Worm (Caenorhabditis elegans): Measurements from ENCODE around the gene clec-224.

The clec-224 gene

DNA sequence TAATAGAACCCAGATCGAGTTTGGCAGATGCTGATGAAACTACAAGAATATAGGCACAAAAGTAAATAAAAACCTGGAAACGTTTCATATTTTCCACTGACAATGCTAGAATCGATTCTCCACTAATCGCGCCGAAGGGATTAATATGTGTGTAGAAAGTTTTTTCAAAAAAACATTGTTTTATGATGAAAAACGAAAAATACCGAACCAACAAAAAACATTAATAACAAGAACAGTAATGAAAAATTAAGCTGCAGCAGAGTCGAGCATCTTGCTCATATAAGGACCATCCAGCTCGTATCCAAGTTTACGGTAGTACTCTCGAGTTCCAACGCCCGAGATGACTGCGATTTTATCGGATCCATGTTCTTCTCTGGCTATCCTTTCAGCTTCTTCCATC is at the start of gene clec-224:
Gene clec-224 (minus strand): TSS at position 101 of the 400 bp plus-strand sequence.
- TF ChIP-seq K02D7.2 (tag; optimal IDR thresholded peaks at IDR 0.05) = no peak
- TF ChIP-seq Y22D7AL.16 (tag; optimal IDR thresholded peaks at IDR 0.05) = no peak
- no peak for TF ChIP-seq pros-1 (tag; optimal IDR thresholded peaks at IDR 0.05)
- no peak for TF ChIP-seq ceh-24 (tag; optimal IDR thresholded peaks at IDR 0.05)
- no peak for TF ChIP-seq elt-2 (tag; optimal IDR thresholded peaks at IDR 0.05)
- no peak for TF ChIP-seq pqm-1 (tag; optimal IDR thresholded peaks at IDR 0.05)
- TF ChIP-seq elt-4 (tag; optimal IDR thresholded peaks at IDR 0.05) = no peak
- TF ChIP-seq syd-9 (tag; optimal IDR thresholded peaks at IDR 0.05) = no peak
- no peak for TF ChIP-seq hlh-30 (tag; optimal IDR thresholded peaks at IDR 0.05; ENCODE audit: insufficient read depth)
- TF ChIP-seq dmd-4 (tag; optimal IDR thresholded peaks at IDR 0.05; ENCODE audit: borderline replicate concordance) = no peak
- TF ChIP-seq npax-4 (tag; optimal IDR thresholded peaks at IDR 0.05) = no peak
- no peak for TF ChIP-seq eyg-1 (tag; optimal IDR thresholded peaks at IDR 0.05)
- no peak for TF ChIP-seq C08G9.2 (tag; optimal IDR thresholded peaks at IDR 0.05)
- TF ChIP-seq ceh-18 (tag; optimal IDR thresholded peaks at IDR 0.05) = no peak
- no peak for TF ChIP-seq ceh-22 (tag; optimal IDR thresholded peaks at IDR 0.05)

DNA sequence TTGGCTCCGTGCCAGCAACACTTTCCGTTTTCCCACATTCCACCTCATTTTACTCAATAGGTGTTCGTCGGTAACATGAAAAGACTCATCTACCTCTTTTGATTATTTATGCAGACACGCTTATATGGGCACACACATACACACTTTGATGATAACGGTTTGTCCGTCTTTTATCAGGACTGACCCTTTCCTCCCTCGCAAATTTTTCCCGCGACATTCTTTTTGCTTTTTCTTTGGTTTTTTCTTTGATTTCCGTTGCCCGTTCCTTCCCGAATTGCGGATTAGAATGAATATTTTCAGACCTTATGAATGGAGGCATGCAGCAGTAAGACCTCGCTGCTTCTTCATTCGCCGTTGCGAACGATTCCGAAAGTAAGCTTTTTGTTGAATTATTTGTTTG is 33.8 kb upstream of the clec-224 start, which contains the start of gene vab-8:
Gene vab-8 (plus strand): TSS at position 301 of the 400 bp plus-strand sequence.
- peak; percentile 26 for TF ChIP-seq elt-2 (tag; optimal IDR thresholded peaks at IDR 0.05)
- no peak for TF ChIP-seq ceh-48 (tag; optimal IDR thresholded peaks at IDR 0.05)

DNA sequence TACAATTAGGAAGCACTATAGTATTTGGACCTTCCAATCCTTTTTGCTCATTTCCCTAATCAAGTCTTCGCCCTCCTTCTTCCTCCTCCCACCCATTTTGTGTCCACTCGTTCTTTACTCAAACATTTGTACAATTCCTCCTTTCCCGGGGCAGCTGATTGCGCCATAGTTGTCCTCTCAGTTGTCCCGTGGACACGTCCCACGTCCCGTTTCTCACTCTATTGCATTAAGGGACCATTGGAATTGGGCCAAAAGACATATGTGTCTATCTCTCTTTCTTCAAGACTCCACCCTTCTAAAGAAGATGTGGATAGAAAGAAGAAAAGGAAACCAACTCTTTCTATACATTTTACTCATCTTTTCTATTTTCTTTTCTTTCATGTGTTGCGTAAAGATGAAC is 31.9 kb upstream of the clec-224 start:
- TF ChIP-seq unc-42 (tag; optimal IDR thresholded peaks at IDR 0.05) = peak; percentile 95
- peak; percentile 65 for TF ChIP-seq ceh-31 (tag; optimal IDR thresholded peaks at IDR 0.05)
- TF ChIP-seq ahr-1 (tag; optimal IDR thresholded peaks at IDR 0.05) = no peak
- no peak for TF ChIP-seq Y22D7AL.16 (tag; optimal IDR thresholded peaks at IDR 0.05)
- no peak for TF ChIP-seq K02D7.2 (tag; optimal IDR thresholded peaks at IDR 0.05)
- TF ChIP-seq rnt-1 (tag; optimal IDR thresholded peaks at IDR 0.05) = no peak

DNA sequence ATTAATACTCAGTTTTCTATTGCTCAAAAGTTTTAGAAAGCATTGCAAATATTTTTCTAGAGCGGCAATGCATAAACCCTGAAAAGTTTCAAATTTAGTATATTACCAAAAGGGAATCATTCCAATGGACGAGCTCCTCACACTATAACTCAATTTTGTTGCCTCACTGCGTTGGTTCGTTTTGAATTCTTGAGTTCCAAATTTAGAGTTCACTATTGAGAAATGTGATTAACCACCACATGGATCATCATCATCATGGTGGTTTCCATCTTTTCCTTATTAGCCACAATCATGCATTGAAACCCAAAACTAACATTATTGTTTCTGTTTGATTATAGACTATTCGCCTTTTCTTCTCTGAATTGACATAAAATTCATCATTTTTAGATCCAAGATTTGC is 30.7 kb upstream of the clec-224 start:
- TF ChIP-seq ahr-1 (tag; optimal IDR thresholded peaks at IDR 0.05) (no peak), ceh-30 (tag; optimal IDR thresholded peaks at IDR 0.05) (no peak), unc-42 (tag; optimal IDR thresholded peaks at IDR 0.05) (peak; percentile 87), ceh-34 (tag; optimal IDR thresholded peaks at IDR 0.05) (no peak), tbx-7 (tag; optimal IDR thresholded peaks at IDR 0.05) (no peak), unc-3 (GFP tag; conservative IDR thresholded peaks at IDR 0.05) (no peak), unc-3 (tag; optimal IDR thresholded peaks at IDR 0.05) (no peak), sox-4 (tag; optimal IDR thresholded peaks at IDR 0.05) (no peak), rnt-1 (tag; optimal IDR thresholded peaks at IDR 0.05) (no peak), pha-2 (tag; optimal IDR thresholded peaks at IDR 0.05) (no peak)

DNA sequence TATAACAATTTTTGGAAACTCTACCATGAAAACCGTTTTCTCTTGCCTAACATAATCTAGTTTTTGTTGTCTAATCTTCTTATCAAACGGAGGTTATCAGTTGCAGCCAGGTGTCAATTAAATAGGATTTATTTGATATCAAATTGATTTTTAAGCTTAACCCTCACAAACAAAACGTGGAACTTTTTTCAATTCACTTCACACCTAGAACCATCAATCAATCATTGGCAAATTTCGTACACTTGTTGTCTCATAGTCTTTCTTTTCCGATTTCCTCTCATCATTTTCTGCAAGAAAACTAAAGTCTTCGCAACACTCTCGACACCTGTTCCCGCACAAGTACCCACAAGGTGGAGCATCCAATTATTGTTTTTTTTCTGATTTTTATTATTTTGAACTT is 29.4 kb upstream of the clec-224 start:
- TF ChIP-seq nfya-1 (tag; optimal IDR thresholded peaks at IDR 0.05) = no peak
- no peak for TF ChIP-seq unc-86 (tag; optimal IDR thresholded peaks at IDR 0.05)
- no peak for TF ChIP-seq zip-5 (tag; optimal IDR thresholded peaks at IDR 0.05)
- TF ChIP-seq elt-2 (tag; optimal IDR thresholded peaks at IDR 0.05) = peak; percentile 13
- TF ChIP-seq ceh-18 (tag; optimal IDR thresholded peaks at IDR 0.05) = peak; percentile 19
- no peak for TF ChIP-seq pag-3 (tag; optimal IDR thresholded peaks at IDR 0.05; ENCODE audit: borderline replicate concordance)

DNA sequence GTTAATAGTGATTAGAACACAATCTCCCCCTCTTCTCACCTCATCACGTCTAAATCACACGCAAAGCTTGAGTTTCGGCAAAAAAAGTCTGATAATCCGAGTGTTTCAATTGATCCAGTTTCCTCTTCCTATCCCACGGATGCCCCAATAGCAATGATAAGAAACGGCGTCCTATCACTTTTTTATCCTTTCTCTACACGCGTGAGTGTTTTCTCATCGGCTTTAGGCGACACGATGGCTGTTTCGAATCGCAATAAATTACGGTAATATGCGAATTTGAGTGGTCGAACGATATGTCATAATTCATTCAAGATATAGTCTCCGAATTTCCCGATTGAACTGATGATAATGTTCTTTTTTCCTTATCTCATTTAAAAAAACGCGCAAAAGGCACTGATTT is 20.2 kb upstream of the clec-224 start:
- no peak for TF ChIP-seq unc-55 (GFP tag; optimal IDR thresholded peaks at IDR 0.05)
- no peak for TF ChIP-seq F13H6.1 (tag; optimal IDR thresholded peaks at IDR 0.05)
- TF ChIP-seq odd-2 (tag; optimal IDR thresholded peaks at IDR 0.05) = no peak
- TF ChIP-seq sox-4 (tag; optimal IDR thresholded peaks at IDR 0.05) = no peak
- TF ChIP-seq ahr-1 (tag; optimal IDR thresholded peaks at IDR 0.05) = no peak
- TF ChIP-seq ama-1 (optimal IDR thresholded peaks at IDR 0.05) = no peak
- TF ChIP-seq tbx-7 (tag; optimal IDR thresholded peaks at IDR 0.05) = no peak
- TF ChIP-seq pha-4 (tag; optimal IDR thresholded peaks at IDR 0.05) = no peak
- no peak for TF ChIP-seq ceh-34 (tag; optimal IDR thresholded peaks at IDR 0.05)
- TF ChIP-seq K09A11.1 (tag; optimal IDR thresholded peaks at IDR 0.05; ENCODE audit: insufficient read depth) = no peak
- TF ChIP-seq elt-4 (tag; optimal IDR thresholded peaks at IDR 0.05) = no peak
- TF ChIP-seq pros-1 (tag; optimal IDR thresholded peaks at IDR 0.05) = no peak

All from whole organism, late embryonic.